Worm (Caenorhabditis elegans) whole organism, L3 larva: ENCODE measurements around the gene gln-6.

Experiments used
- ama-1 ChIP-seq: fragments of 150-350 bp; optimal IDR thresholded peaks from 2 replicates; lab custom pipeline; 2018
- ceh-16 ChIP-seq: sonication (generic microtip); optimal IDR thresholded peaks from 2 replicates; lab custom pipeline; 2017; ENCODE audit warnings: missing biosample characterization, missing genetic modification characterization
- lin-15B ChIP-seq: fragments of 150-350 bp; optimal IDR thresholded peaks from 2 replicates; lab custom pipeline; 2014; ENCODE audit warnings: missing biosample characterization, missing genetic modification characterization
- nfya-1 ChIP-seq: sonication (generic microtip); optimal IDR thresholded peaks from 2 replicates; lab custom pipeline; 2017; ENCODE audit warnings: missing genetic modification characterization, mild to moderate bottlenecking, missing compliant biosample characterization, antibody characterized with exemption, moderate library complexity; ENCODE audit not compliant: insufficient read depth
- nhr-23 ChIP-seq: fragments of 150-350 bp; optimal IDR thresholded peaks from 2 replicates; lab custom pipeline; 2014; ENCODE audit warnings: missing biosample characterization, missing genetic modification reagents, missing genetic modification characterization
- pha-4 ChIP-seq: fragments of 150-350 bp; optimal IDR thresholded peaks from 2 replicates; lab custom pipeline; 2014; ENCODE audit warnings: missing biosample characterization, missing genetic modification reagents, missing genetic modification characterization
- sea-2 ChIP-seq: fragments of 150-350 bp; sonication (generic microtip); optimal IDR thresholded peaks from 4 replicates; lab custom pipeline; 2014; ENCODE audit warnings: missing biosample characterization, missing genetic modification reagents, missing genetic modification characterization
- skn-1 ChIP-seq: fragments of 150-350 bp; optimal IDR thresholded peaks from 2 replicates; lab custom pipeline; 2014; ENCODE audit warnings: missing biosample characterization, missing genetic modification characterization
- snpc-4 ChIP-seq: fragments of 150-350 bp; optimal IDR thresholded peaks from 2 replicates; lab custom pipeline; 2014; ENCODE audit warnings: missing biosample characterization, missing genetic modification characterization
- unc-39 ChIP-seq: sonication (generic microtip); optimal IDR thresholded peaks from 4 replicates; lab custom pipeline; 2017; ENCODE audit warnings: missing biosample characterization, missing genetic modification characterization

ce11 chrIV:9697869-9698268 is 42.8 kb downstream of the gln-6 start:
- TF ChIP-seq pha-4 (tag; lab: Kevin White, UChicago) = no peak
- no peak for TF ChIP-seq unc-39 (tag; lab: Kevin White, UChicago)
- TF ChIP-seq sea-2 = no peak
- TF ChIP-seq skn-1 (tag; lab: Kevin White, UChicago) = no peak
- TF ChIP-seq snpc-4 = no peak
- TF ChIP-seq ama-1 (lab: Kevin White, UChicago) = no peak
- TF ChIP-seq nhr-23 = no peak
- no peak for TF ChIP-seq nfya-1 (tag; lab: Kevin White, UChicago)
- TF ChIP-seq lin-15B (tag; lab: Kevin White, UChicago) = no peak
- no peak for TF ChIP-seq ceh-16 (tag; lab: Kevin White, UChicago)
